Comparison of ENCODE assay signal across 3 worm cellular contexts in genomic region chrII:13542991-13543390, ce11.
TF ChIP-seq lines count a peak whose summit lies in the region.

No protein-coding gene starts in this region.

TF ChIP-seq in whole organism, L1 larva, 84 proteins besides CTCF, POLR2A, EP300 and RAD21:
- TF ChIP-seq nhr-77 (tag; optimal IDR thresholded peaks at IDR 0.05; lab: Kevin White, UChicago) (no peak), ceh-8 (GFP tag; optimal IDR thresholded peaks at IDR 0.05; lab: Kevin White, UChicago) (peak; percentile 21)

TF ChIP-seq in whole organism, L4 larva, 104 proteins besides CTCF, POLR2A, EP300 and RAD21:
- TF ChIP-seq set-16 (GFP tag; IDR thresholded peaks at IDR 0.05; lab: Robert Waterston, UW) (peak; percentile 95), tra-1 (GFP tag; IDR thresholded peaks at IDR 0.05; lab: Robert Waterston, UW) (no peak)

TF ChIP-seq in whole organism, young adult, 124 proteins besides CTCF, POLR2A, EP300 and RAD21:
- TF ChIP-seq zfh-2 (GFP tag; conservative IDR thresholded peaks at IDR 0.05; lab: Robert Waterston, UW), result peak; percentile 93
- no peak for TF ChIP-seq lir-1 (GFP tag; conservative IDR thresholded peaks at IDR 0.05; lab: Robert Waterston, UW)
- TF ChIP-seq egrh-3 (GFP tag; IDR thresholded peaks at IDR 0.05; lab: Robert Waterston, UW), result peak; percentile 88
